Worm (Caenorhabditis elegans) whole organism, L1 larva: ENCODE results near the gene srz-67.

Experiments
- alr-1 ChIP-seq: fragments of 200-800 bp; sonication (Bioruptor generic); optimal IDR thresholded peaks from 2 replicates; lab custom pipeline; 2018; ENCODE audit warnings: borderline replicate concordance, mild to moderate bottlenecking, missing genetic modification characterization, missing compliant biosample characterization
- aly-2 ChIP-seq: fragments of 150-350 bp; optimal IDR thresholded peaks from 2 replicates; lab custom pipeline; 2014; ENCODE audit warnings: missing biosample characterization, missing genetic modification characterization
- ces-1 ChIP-seq: fragments of 150-350 bp; optimal IDR thresholded peaks from 2 replicates; lab custom pipeline; 2014; ENCODE audit warnings: missing biosample characterization, missing genetic modification reagents, missing genetic modification characterization
- lin-35 ChIP-seq, 2 experiments: fragments of 150-350 bp; optimal IDR thresholded peaks; 2 replicates each; lab custom pipeline; 2014; ENCODE audit warnings: missing biosample characterization in 2 of 2, missing genetic modification characterization in 2 of 2, missing genetic modification reagents in 2 of 2
- lin-39 ChIP-seq: fragments of 150-350 bp; optimal IDR thresholded peaks from 2 replicates; lab custom pipeline; 2014; ENCODE audit warnings: missing biosample characterization, missing genetic modification reagents, missing genetic modification characterization
- mdl-1 ChIP-seq, 2 experiments: fragments of 150-350 bp; optimal IDR thresholded peaks; 2 replicates each; lab custom pipeline; 2014 to 2017; ENCODE audit warnings: missing biosample characterization in 2 of 2, missing genetic modification characterization in 2 of 2, inconsistent platforms in 1 of 2
- nhr-237 ChIP-seq: fragments of 150-350 bp; optimal IDR thresholded peaks from 2 replicates; lab custom pipeline; 2014; ENCODE audit warnings: missing biosample characterization, missing genetic modification characterization
- nhr-28 ChIP-seq: fragments of 150-350 bp; optimal IDR thresholded peaks from 2 replicates; lab custom pipeline; 2014; ENCODE audit warnings: missing biosample characterization, missing genetic modification characterization
- snpc-4 ChIP-seq: fragments of 150-350 bp; optimal IDR thresholded peaks from 2 replicates; lab custom pipeline; 2014; ENCODE audit warnings: missing biosample characterization, missing genetic modification characterization
- zag-1 ChIP-seq: fragments of 150-350 bp; optimal IDR thresholded peaks from 2 replicates; lab custom pipeline; 2014; ENCODE audit warnings: missing biosample characterization, missing genetic modification characterization

DNA sequence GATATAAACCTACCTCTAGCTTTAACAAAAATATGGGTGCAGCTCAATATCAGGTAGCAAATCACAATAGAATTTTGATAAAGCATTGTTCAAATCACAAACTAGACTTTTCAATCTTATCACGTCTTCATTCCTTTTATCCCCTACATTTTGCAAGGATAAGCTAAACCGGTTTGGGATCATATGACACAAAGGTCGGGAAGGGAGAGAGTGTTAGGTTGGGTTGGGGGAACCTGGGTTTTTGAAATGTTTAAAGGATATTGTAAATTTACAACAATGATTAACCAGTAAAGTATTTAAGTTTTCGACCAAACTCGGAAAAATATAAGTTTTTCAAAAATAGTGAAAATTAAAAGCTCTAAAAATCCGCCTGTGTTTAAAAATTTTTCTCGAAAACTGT, 7.1 kb upstream of the srz-67 start, which contains the start of gene C17F4.12:
- no peak for TF ChIP-seq zag-1 (tag; lab: Kevin White, UChicago)
- TF ChIP-seq nhr-237 (tag; lab: Kevin White, UChicago) = no peak
- TF ChIP-seq alr-1 (tag; lab: Kevin White, UChicago) = no peak
- no peak for TF ChIP-seq aly-2 (tag; lab: Kevin White, UChicago)
- TF ChIP-seq ces-1 = no peak
- no peak for TF ChIP-seq lin-35 (GFP tag; optimal IDR thresholded peaks at IDR 0.05; lab: Kevin White, UChicago)
- TF ChIP-seq mdl-1 (tag; optimal IDR thresholded peaks at IDR 0.05; lab: Kevin White, UChicago) = no peak
- no peak for TF ChIP-seq nhr-28 (tag; lab: Kevin White, UChicago)
- no peak for TF ChIP-seq snpc-4
- no peak for TF ChIP-seq lin-39
